Worm (Caenorhabditis elegans): ENCODE measurements around the gene B0554.7.

DNA sequence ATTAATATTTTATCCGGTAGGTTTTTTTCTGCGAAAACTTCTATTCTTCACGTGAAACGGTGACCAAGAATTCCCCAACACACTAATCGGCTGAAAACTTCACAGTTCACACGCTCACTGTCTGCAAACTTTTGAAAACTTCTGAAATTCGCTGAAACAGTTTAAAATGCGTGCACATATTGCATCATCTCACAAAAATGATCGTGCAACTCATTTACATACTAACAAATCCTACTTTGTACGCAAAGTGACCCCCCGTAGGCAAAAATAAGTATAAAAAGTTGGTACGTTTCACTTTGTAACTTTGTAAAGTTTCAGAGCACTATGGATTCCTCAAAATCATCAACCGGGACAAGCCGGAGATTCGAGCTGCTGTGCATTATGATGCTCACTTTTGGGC, 52.4 kb downstream of the B0554.7 start, which contains the start of gene ZK6.6:
- no peak for TF ChIP-seq skn-1 (tag; optimal IDR thresholded peaks at IDR 0.05)
- TF ChIP-seq daf-8 (GFP tag; IDR thresholded peaks at IDR 0.05) = no peak
- no peak for TF ChIP-seq hmg-1.1 (GFP tag; IDR thresholded peaks at IDR 0.05)
- no peak for TF ChIP-seq daf-19 (GFP tag; conservative IDR thresholded peaks at IDR 0.05)
- no peak for TF ChIP-seq unc-130 (GFP tag; optimal IDR thresholded peaks at IDR 0.05)
- no peak for TF ChIP-seq spr-1 (tag; optimal IDR thresholded peaks at IDR 0.05)
- TF ChIP-seq pqm-1 (tag; optimal IDR thresholded peaks at IDR 0.05) = no peak
- no peak for TF ChIP-seq dmd-8 (GFP tag; IDR thresholded peaks at IDR 0.05)
- TF ChIP-seq lin-39 (tag; optimal IDR thresholded peaks at IDR 0.05) = no peak
- no peak for TF ChIP-seq dpl-1 (GFP tag; optimal IDR thresholded peaks at IDR 0.05)
